Worm (Caenorhabditis elegans) whole organism, L3 larva: ENCODE data around the gene scyl-1.

Source experiments
- R02D3.7 ChIP-seq: fragments of 150-350 bp; optimal IDR thresholded peaks from 2 replicates; lab custom pipeline; 2014; ENCODE audit warnings: missing biosample characterization, missing genetic modification characterization
- ZK546.5 ChIP-seq: sonication (generic microtip); optimal IDR thresholded peaks from 2 replicates; lab custom pipeline; 2017; ENCODE audit warnings: missing biosample characterization, missing genetic modification characterization
- ama-1 ChIP-seq: fragments of 150-350 bp; optimal IDR thresholded peaks from 2 replicates; lab custom pipeline; 2018
- ceh-82 ChIP-seq: fragments of 150-350 bp; optimal IDR thresholded peaks from 2 replicates; lab custom pipeline; 2014; ENCODE audit warnings: missing biosample characterization, missing genetic modification characterization
- ceh-9 ChIP-seq: sonication (generic microtip); optimal IDR thresholded peaks from 2 replicates; lab custom pipeline; 2018; ENCODE audit warnings: missing biosample characterization, missing genetic modification characterization
- daf-12 ChIP-seq: fragments of 150-350 bp; optimal IDR thresholded peaks from 2 replicates; lab custom pipeline; 2014; ENCODE audit warnings: missing biosample characterization, missing genetic modification reagents, missing genetic modification characterization
- egl-27 ChIP-seq: sonication (generic microtip); optimal IDR thresholded peaks from 4 replicates; lab custom pipeline; 2017; ENCODE audit warnings: missing biosample characterization, missing genetic modification reagents, missing genetic modification characterization
- egl-5 ChIP-seq: fragments of 150-350 bp; optimal IDR thresholded peaks from 2 replicates; lab custom pipeline; 2017; ENCODE audit warnings: missing biosample characterization, missing genetic modification reagents, missing genetic modification characterization, inconsistent platforms
- elt-1 ChIP-seq: fragments of 150-350 bp; optimal IDR thresholded peaks from 2 replicates; lab custom pipeline; 2014; ENCODE audit warnings: missing biosample characterization, missing genetic modification characterization
- elt-2 ChIP-seq: sonication (generic microtip); optimal IDR thresholded peaks from 2 replicates; lab custom pipeline; 2016; ENCODE audit warnings: missing genetic modification reagents, mild to moderate bottlenecking, missing genetic modification characterization, missing compliant biosample characterization
- elt-3 ChIP-seq, 3 experiments: fragments of 150-350 bp in 1 of 3; sonication (generic microtip) in 2 of 3; optimal IDR thresholded peaks; 2 replicates in 2 of 3; 4 replicates in 1 of 3; lab custom pipeline; 2014 to 2017; ENCODE audit warnings: missing biosample characterization in 3 of 3, missing genetic modification characterization in 3 of 3
- eor-1 ChIP-seq, 2 experiments: fragments of 150-350 bp; optimal IDR thresholded peaks; 2 replicates each; lab custom pipeline; 2014 to 2018; ENCODE audit warnings: missing biosample characterization in 2 of 2, missing genetic modification characterization in 2 of 2
- fkh-10 ChIP-seq: sonication (generic microtip); optimal IDR thresholded peaks from 2 replicates; lab custom pipeline; 2017; ENCODE audit warnings: missing biosample characterization, missing genetic modification reagents, missing genetic modification characterization
- fkh-2 ChIP-seq: fragments of 150-350 bp; optimal IDR thresholded peaks from 2 replicates; lab custom pipeline; 2014; ENCODE audit warnings: missing biosample characterization, missing genetic modification reagents, missing genetic modification characterization
- fos-1 ChIP-seq: fragments of 150-350 bp; optimal IDR thresholded peaks from 2 replicates; lab custom pipeline; 2014; ENCODE audit warnings: missing biosample characterization, missing genetic modification characterization
- hmg-11 ChIP-seq: sonication (generic microtip); optimal IDR thresholded peaks from 2 replicates; lab custom pipeline; 2016; ENCODE audit warnings: missing genetic modification characterization, missing compliant biosample characterization
- lin-15B ChIP-seq: fragments of 150-350 bp; optimal IDR thresholded peaks from 2 replicates; lab custom pipeline; 2014; ENCODE audit warnings: missing biosample characterization, missing genetic modification characterization
- lin-39 ChIP-seq: fragments of 150-350 bp; optimal IDR thresholded peaks from 2 replicates; lab custom pipeline; 2018; ENCODE audit warnings: missing biosample characterization, missing genetic modification reagents, missing genetic modification characterization
- lsy-12 ChIP-seq: sonication (generic microtip); optimal IDR thresholded peaks from 2 replicates; lab custom pipeline; 2016; ENCODE audit warnings: mild to moderate bottlenecking, missing genetic modification characterization, missing compliant biosample characterization
- mdl-1 ChIP-seq: fragments of 150-350 bp; optimal IDR thresholded peaks from 2 replicates; lab custom pipeline; 2014; ENCODE audit warnings: missing biosample characterization, missing genetic modification characterization
- mml-1 ChIP-seq: fragments of 150-350 bp; sonication (generic microtip); optimal IDR thresholded peaks from 3 replicates; lab custom pipeline; 2014; ENCODE audit warnings: missing biosample characterization, missing genetic modification characterization
- nhr-23 ChIP-seq: fragments of 150-350 bp; optimal IDR thresholded peaks from 2 replicates; lab custom pipeline; 2014; ENCODE audit warnings: missing biosample characterization, missing genetic modification reagents, missing genetic modification characterization
- nhr-237 ChIP-seq: fragments of 150-350 bp; optimal IDR thresholded peaks from 2 replicates; lab custom pipeline; 2014; ENCODE audit warnings: missing biosample characterization, missing genetic modification characterization
- nhr-28 ChIP-seq: fragments of 150-350 bp; optimal IDR thresholded peaks from 2 replicates; lab custom pipeline; 2014; ENCODE audit warnings: missing biosample characterization, missing genetic modification characterization
- nhr-43 ChIP-seq: sonication (generic microtip); optimal IDR thresholded peaks from 2 replicates; lab custom pipeline; 2016; ENCODE audit warnings: mild to moderate bottlenecking, missing genetic modification characterization, missing compliant biosample characterization; ENCODE audit not compliant: poor library complexity, severe bottlenecking
- nhr-67 ChIP-seq: fragments of 150-350 bp; optimal IDR thresholded peaks from 2 replicates; lab custom pipeline; 2014; ENCODE audit warnings: missing biosample characterization, missing genetic modification characterization
- nhr-76 ChIP-seq: fragments of 150-350 bp; sonication (generic microtip); optimal IDR thresholded peaks from 5 replicates; lab custom pipeline; 2014; ENCODE audit warnings: missing biosample characterization, missing genetic modification characterization
- nhr-77 ChIP-seq: fragments of 150-350 bp; optimal IDR thresholded peaks from 2 replicates; lab custom pipeline; 2014; ENCODE audit warnings: missing biosample characterization, missing genetic modification characterization
- pha-4 ChIP-seq: fragments of 150-350 bp; optimal IDR thresholded peaks from 2 replicates; lab custom pipeline; 2014; ENCODE audit warnings: missing biosample characterization, missing genetic modification reagents, missing genetic modification characterization
- sea-2 ChIP-seq: fragments of 150-350 bp; sonication (generic microtip); optimal IDR thresholded peaks from 4 replicates; lab custom pipeline; 2014; ENCODE audit warnings: missing biosample characterization, missing genetic modification reagents, missing genetic modification characterization
- skn-1 ChIP-seq: fragments of 150-350 bp; optimal IDR thresholded peaks from 2 replicates; lab custom pipeline; 2014; ENCODE audit warnings: missing biosample characterization, missing genetic modification characterization
- snpc-4 ChIP-seq: fragments of 150-350 bp; optimal IDR thresholded peaks from 2 replicates; lab custom pipeline; 2014; ENCODE audit warnings: missing biosample characterization, missing genetic modification characterization
- unc-39 ChIP-seq: sonication (generic microtip); optimal IDR thresholded peaks from 4 replicates; lab custom pipeline; 2017; ENCODE audit warnings: missing biosample characterization, missing genetic modification characterization
- unc-62 ChIP-seq: fragments of 150-350 bp; sonication (generic microtip); optimal IDR thresholded peaks from 4 replicates; lab custom pipeline; 2014; ENCODE audit warnings: missing biosample characterization, missing genetic modification reagents, missing genetic modification characterization
- zag-1 ChIP-seq: fragments of 150-350 bp; optimal IDR thresholded peaks from 2 replicates; lab custom pipeline; 2014; ENCODE audit warnings: missing biosample characterization, missing genetic modification characterization
- ztf-11 ChIP-seq: fragments of 150-350 bp; optimal IDR thresholded peaks from 2 replicates; lab custom pipeline; 2014; ENCODE audit warnings: missing biosample characterization, missing genetic modification characterization
- ztf-4 ChIP-seq: fragments of 150-350 bp; optimal IDR thresholded peaks from 2 replicates; lab custom pipeline; 2014; ENCODE audit warnings: missing biosample characterization, missing genetic modification characterization

Gene scyl-1

ce11 chrV:13073145-13073544, 31.6 kb upstream of the scyl-1 start:
- TF ChIP-seq ama-1: no peak
- TF ChIP-seq ztf-11 (tag; lab: Kevin White, UChicago): no peak
- TF ChIP-seq nhr-237 (tag; lab: Kevin White, UChicago): no peak
- TF ChIP-seq nhr-76 (tag; lab: Kevin White, UChicago): no peak
- no peak for TF ChIP-seq egl-27
- no peak for TF ChIP-seq zag-1 (tag; lab: Kevin White, UChicago)
- TF ChIP-seq R02D3.7: no peak
- no peak for TF ChIP-seq fkh-2
- TF ChIP-seq skn-1 (tag; lab: Kevin White, UChicago): no peak
- TF ChIP-seq snpc-4 (tag; lab: Kevin White, UChicago): no peak
- TF ChIP-seq hmg-11 (tag; lab: Kevin White, UChicago): no peak
- no peak for TF ChIP-seq sea-2 (GFP tag; lab: Kevin White, UChicago)
- TF ChIP-seq pha-4: no peak
- TF ChIP-seq ZK546.5 (tag; lab: Kevin White, UChicago): no peak
- no peak for TF ChIP-seq lin-15B
- no peak for TF ChIP-seq ceh-9 (tag; lab: Kevin White, UChicago)
- TF ChIP-seq nhr-77: no peak
- no peak for TF ChIP-seq nhr-23 (tag; lab: Kevin White, UChicago)
- TF ChIP-seq nhr-43 (tag; lab: Kevin White, UChicago): no peak
- TF ChIP-seq ceh-82 (tag; lab: Kevin White, UChicago): no peak

- TF ChIP-seq ztf-4 (no peak), elt-1 (tag; lab: Kevin White, UChicago) (no peak), ztf-11 (tag; lab: Kevin White, UChicago) (no peak), fkh-2 (no peak), unc-62 (GFP tag; lab: Kevin White, UChicago) (no peak), lin-15B (no peak), elt-3 (tag; optimal IDR thresholded peaks at IDR 0.05; lab: Kevin White, UChicago) (no peak), elt-2 (tag; lab: Kevin White, UChicago) (no peak), egl-27 (no peak), pha-4 (no peak), sea-2 (GFP tag; lab: Kevin White, UChicago) (no peak), mml-1 (tag; lab: Kevin White, UChicago) (no peak), egl-5 (tag; lab: Kevin White, UChicago) (no peak), mdl-1 (tag; lab: Kevin White, UChicago) (no peak), fos-1 (tag; lab: Kevin White, UChicago) (no peak), eor-1 (tag; optimal IDR thresholded peaks at IDR 0.05; lab: Kevin White, UChicago) (no peak), nhr-67 (tag; lab: Kevin White, UChicago) (no peak)
Observed at ce11 chrV:13071052-13071451, 29.5 kb upstream of the scyl-1 start, which contains the start of gene C34B4.3. C34B4.3 (minus strand) TSS chrV:13071152.

ce11 chrV:13070278-13070677, 28.8 kb upstream of the scyl-1 start:
- no peak for TF ChIP-seq eor-1 (tag; optimal IDR thresholded peaks at IDR 0.05; lab: Kevin White, UChicago)
- no peak for TF ChIP-seq nhr-28
- TF ChIP-seq elt-3 (tag; optimal IDR thresholded peaks at IDR 0.05; lab: Kevin White, UChicago): no peak
- TF ChIP-seq hmg-11 (tag; lab: Kevin White, UChicago): no peak
- TF ChIP-seq elt-1 (tag; lab: Kevin White, UChicago): no peak
- TF ChIP-seq nhr-76 (tag; lab: Kevin White, UChicago): no peak
- TF ChIP-seq unc-39 (tag; lab: Kevin White, UChicago): no peak
- no peak for TF ChIP-seq nhr-67 (tag; lab: Kevin White, UChicago)
- TF ChIP-seq daf-12 (tag; lab: Kevin White, UChicago): no peak
- no peak for TF ChIP-seq ama-1
- TF ChIP-seq mml-1 (tag; lab: Kevin White, UChicago): no peak
- TF ChIP-seq zag-1 (tag; lab: Kevin White, UChicago): no peak
- no peak for TF ChIP-seq egl-5 (tag; lab: Kevin White, UChicago)
- TF ChIP-seq egl-27: no peak

ce11 chrV:13064164-13064563, 22.6 kb upstream of the scyl-1 start:
- TF ChIP-seq lin-39 (tag; lab: Kevin White, UChicago) (no peak), R02D3.7 (no peak), nhr-77 (no peak), unc-39 (tag; lab: Kevin White, UChicago) (no peak), fkh-10 (GFP tag; lab: Kevin White, UChicago) (no peak), ama-1 (no peak), elt-2 (tag; lab: Kevin White, UChicago) (no peak), lsy-12 (tag; lab: Kevin White, UChicago) (no peak), nhr-76 (tag; lab: Kevin White, UChicago) (no peak)
- TF ChIP-seq, all 47 proteins: peak for 0
